Worm (Caenorhabditis elegans) whole organism, L3 larva: ENCODE measurements around the gene F21C10.18.

Experiments used
- R02D3.7 ChIP-seq: fragments of 150-350 bp; optimal IDR thresholded peaks from 2 replicates; lab custom pipeline; 2014; ENCODE audit warnings: missing biosample characterization, missing genetic modification characterization
- ZK546.5 ChIP-seq: sonication (generic microtip); optimal IDR thresholded peaks from 2 replicates; lab custom pipeline; 2017; ENCODE audit warnings: missing biosample characterization, missing genetic modification characterization
- ceh-16 ChIP-seq: sonication (generic microtip); optimal IDR thresholded peaks from 2 replicates; lab custom pipeline; 2017; ENCODE audit warnings: missing biosample characterization, missing genetic modification characterization
- ceh-28 ChIP-seq: fragments of 150-350 bp; optimal IDR thresholded peaks from 2 replicates; lab custom pipeline; 2014; ENCODE audit warnings: missing biosample characterization, missing genetic modification reagents, missing genetic modification characterization
- ceh-9 ChIP-seq: sonication (generic microtip); optimal IDR thresholded peaks from 2 replicates; lab custom pipeline; 2018; ENCODE audit warnings: missing biosample characterization, missing genetic modification characterization
- daf-12 ChIP-seq: fragments of 150-350 bp; optimal IDR thresholded peaks from 2 replicates; lab custom pipeline; 2014; ENCODE audit warnings: missing biosample characterization, missing genetic modification reagents, missing genetic modification characterization
- egl-27 ChIP-seq: sonication (generic microtip); optimal IDR thresholded peaks from 4 replicates; lab custom pipeline; 2017; ENCODE audit warnings: missing biosample characterization, missing genetic modification reagents, missing genetic modification characterization
- egl-5 ChIP-seq: fragments of 150-350 bp; optimal IDR thresholded peaks from 2 replicates; lab custom pipeline; 2017; ENCODE audit warnings: missing biosample characterization, missing genetic modification reagents, missing genetic modification characterization, inconsistent platforms
- elt-1 ChIP-seq: fragments of 150-350 bp; optimal IDR thresholded peaks from 2 replicates; lab custom pipeline; 2014; ENCODE audit warnings: missing biosample characterization, missing genetic modification characterization
- elt-2 ChIP-seq: sonication (generic microtip); optimal IDR thresholded peaks from 2 replicates; lab custom pipeline; 2016; ENCODE audit warnings: missing genetic modification reagents, mild to moderate bottlenecking, missing genetic modification characterization, missing compliant biosample characterization
- elt-3 ChIP-seq, 3 experiments: fragments of 150-350 bp in 1 of 3; sonication (generic microtip) in 2 of 3; optimal IDR thresholded peaks; 2 replicates in 2 of 3; 4 replicates in 1 of 3; lab custom pipeline; 2014 to 2017; ENCODE audit warnings: missing biosample characterization in 3 of 3, missing genetic modification characterization in 3 of 3
- eor-1 ChIP-seq, 2 experiments: fragments of 150-350 bp; optimal IDR thresholded peaks; 2 replicates each; lab custom pipeline; 2014 to 2018; ENCODE audit warnings: missing biosample characterization in 2 of 2, missing genetic modification characterization in 2 of 2
- fkh-2 ChIP-seq: fragments of 150-350 bp; optimal IDR thresholded peaks from 2 replicates; lab custom pipeline; 2014; ENCODE audit warnings: missing biosample characterization, missing genetic modification reagents, missing genetic modification characterization
- fos-1 ChIP-seq: fragments of 150-350 bp; optimal IDR thresholded peaks from 2 replicates; lab custom pipeline; 2014; ENCODE audit warnings: missing biosample characterization, missing genetic modification characterization
- hmg-11 ChIP-seq: sonication (generic microtip); optimal IDR thresholded peaks from 2 replicates; lab custom pipeline; 2016; ENCODE audit warnings: missing genetic modification characterization, missing compliant biosample characterization
- jun-1 ChIP-seq: fragments of 150-350 bp; optimal IDR thresholded peaks from 2 replicates; lab custom pipeline; 2014; ENCODE audit warnings: missing biosample characterization, missing genetic modification reagents, missing genetic modification characterization
- lin-15B ChIP-seq: fragments of 150-350 bp; optimal IDR thresholded peaks from 2 replicates; lab custom pipeline; 2014; ENCODE audit warnings: missing biosample characterization, missing genetic modification characterization
- lin-39 ChIP-seq: fragments of 150-350 bp; optimal IDR thresholded peaks from 2 replicates; lab custom pipeline; 2018; ENCODE audit warnings: missing biosample characterization, missing genetic modification reagents, missing genetic modification characterization
- mdl-1 ChIP-seq: fragments of 150-350 bp; optimal IDR thresholded peaks from 2 replicates; lab custom pipeline; 2014; ENCODE audit warnings: missing biosample characterization, missing genetic modification characterization
- mml-1 ChIP-seq: fragments of 150-350 bp; sonication (generic microtip); optimal IDR thresholded peaks from 3 replicates; lab custom pipeline; 2014; ENCODE audit warnings: missing biosample characterization, missing genetic modification characterization
- nfya-1 ChIP-seq: sonication (generic microtip); optimal IDR thresholded peaks from 2 replicates; lab custom pipeline; 2017; ENCODE audit warnings: missing genetic modification characterization, mild to moderate bottlenecking, missing compliant biosample characterization, antibody characterized with exemption, moderate library complexity; ENCODE audit not compliant: insufficient read depth
- nhr-11 ChIP-seq: fragments of 150-350 bp; optimal IDR thresholded peaks from 2 replicates; lab custom pipeline; 2014; ENCODE audit warnings: missing biosample characterization, missing genetic modification characterization
- nhr-12 ChIP-seq: fragments of 150-350 bp; optimal IDR thresholded peaks from 2 replicates; lab custom pipeline; 2014; ENCODE audit warnings: missing biosample characterization, missing genetic modification characterization
- nhr-23 ChIP-seq: fragments of 150-350 bp; optimal IDR thresholded peaks from 2 replicates; lab custom pipeline; 2014; ENCODE audit warnings: missing biosample characterization, missing genetic modification reagents, missing genetic modification characterization
- nhr-237 ChIP-seq: fragments of 150-350 bp; optimal IDR thresholded peaks from 2 replicates; lab custom pipeline; 2014; ENCODE audit warnings: missing biosample characterization, missing genetic modification characterization
- nhr-25 ChIP-seq: sonication (generic microtip); optimal IDR thresholded peaks from 2 replicates; lab custom pipeline; 2017; ENCODE audit warnings: missing biosample characterization, missing genetic modification characterization
- nhr-28 ChIP-seq: fragments of 150-350 bp; optimal IDR thresholded peaks from 2 replicates; lab custom pipeline; 2014; ENCODE audit warnings: missing biosample characterization, missing genetic modification characterization
- nhr-43 ChIP-seq: sonication (generic microtip); optimal IDR thresholded peaks from 2 replicates; lab custom pipeline; 2016; ENCODE audit warnings: mild to moderate bottlenecking, missing genetic modification characterization, missing compliant biosample characterization; ENCODE audit not compliant: poor library complexity, severe bottlenecking
- nhr-76 ChIP-seq: fragments of 150-350 bp; sonication (generic microtip); optimal IDR thresholded peaks from 5 replicates; lab custom pipeline; 2014; ENCODE audit warnings: missing biosample characterization, missing genetic modification characterization
- nhr-77 ChIP-seq: fragments of 150-350 bp; optimal IDR thresholded peaks from 2 replicates; lab custom pipeline; 2014; ENCODE audit warnings: missing biosample characterization, missing genetic modification characterization
- pha-4 ChIP-seq: fragments of 150-350 bp; optimal IDR thresholded peaks from 2 replicates; lab custom pipeline; 2014; ENCODE audit warnings: missing biosample characterization, missing genetic modification reagents, missing genetic modification characterization
- pqm-1 ChIP-seq: fragments of 150-350 bp; optimal IDR thresholded peaks from 2 replicates; lab custom pipeline; 2017; ENCODE audit warnings: missing biosample characterization, missing genetic modification characterization, inconsistent platforms
- sea-2 ChIP-seq: fragments of 150-350 bp; sonication (generic microtip); optimal IDR thresholded peaks from 4 replicates; lab custom pipeline; 2014; ENCODE audit warnings: missing biosample characterization, missing genetic modification reagents, missing genetic modification characterization
- skn-1 ChIP-seq: fragments of 150-350 bp; optimal IDR thresholded peaks from 2 replicates; lab custom pipeline; 2014; ENCODE audit warnings: missing biosample characterization, missing genetic modification characterization
- snpc-4 ChIP-seq: fragments of 150-350 bp; optimal IDR thresholded peaks from 2 replicates; lab custom pipeline; 2014; ENCODE audit warnings: missing biosample characterization, missing genetic modification characterization
- tbx-2 ChIP-seq: sonication (generic microtip); optimal IDR thresholded peaks from 2 replicates; lab custom pipeline; 2016; ENCODE audit warnings: mild to moderate bottlenecking, missing genetic modification characterization, missing compliant biosample characterization
- unc-39 ChIP-seq: sonication (generic microtip); optimal IDR thresholded peaks from 4 replicates; lab custom pipeline; 2017; ENCODE audit warnings: missing biosample characterization, missing genetic modification characterization
- unc-62 ChIP-seq: fragments of 150-350 bp; sonication (generic microtip); optimal IDR thresholded peaks from 4 replicates; lab custom pipeline; 2014; ENCODE audit warnings: missing biosample characterization, missing genetic modification reagents, missing genetic modification characterization
- zag-1 ChIP-seq: fragments of 150-350 bp; optimal IDR thresholded peaks from 2 replicates; lab custom pipeline; 2014; ENCODE audit warnings: missing biosample characterization, missing genetic modification characterization
- ztf-11 ChIP-seq: fragments of 150-350 bp; optimal IDR thresholded peaks from 2 replicates; lab custom pipeline; 2014; ENCODE audit warnings: missing biosample characterization, missing genetic modification characterization
- ztf-4 ChIP-seq: fragments of 150-350 bp; optimal IDR thresholded peaks from 2 replicates; lab custom pipeline; 2014; ENCODE audit warnings: missing biosample characterization, missing genetic modification characterization

F21C10.18 gene

DNA sequence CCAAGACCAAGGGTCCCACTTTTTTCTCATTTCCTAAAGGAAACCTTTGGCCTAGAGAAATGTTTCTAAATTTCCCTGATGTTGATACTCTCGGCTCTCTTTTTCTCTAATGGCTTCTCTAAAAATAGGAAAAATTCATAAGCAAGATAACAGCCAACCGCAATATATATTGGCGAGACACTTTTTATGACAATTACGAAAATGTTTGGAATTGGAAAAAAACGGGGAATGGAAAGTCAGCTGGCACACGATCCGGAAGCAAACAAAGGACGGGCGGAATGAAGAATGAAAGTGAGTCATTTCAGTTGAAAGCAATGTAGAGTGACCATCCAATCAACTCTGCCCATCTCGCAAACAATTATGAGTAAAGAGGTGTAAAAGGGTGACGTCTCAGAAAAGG lies 26.9 kb upstream of the F21C10.18 start:
- TF ChIP-seq daf-12 (no peak), pqm-1 (tag; lab: Kevin White, UChicago) (peak; percentile 80), nfya-1 (tag; lab: Kevin White, UChicago) (peak; percentile 38), nhr-11 (tag; lab: Kevin White, UChicago) (no peak), nhr-28 (tag; lab: Kevin White, UChicago) (no peak), ceh-28 (tag; lab: Kevin White, UChicago) (no peak), jun-1 (peak; percentile 2), elt-2 (tag; lab: Kevin White, UChicago) (peak; percentile 67), lin-39 (tag; lab: Kevin White, UChicago) (no peak), egl-27 (tag; lab: Kevin White, UChicago) (no peak), fos-1 (tag; lab: Kevin White, UChicago) (no peak), pha-4 (peak; percentile 75), unc-62 (GFP tag; lab: Kevin White, UChicago) (no peak), ceh-9 (tag; lab: Kevin White, UChicago) (no peak), snpc-4 (no peak), nhr-237 (tag; lab: Kevin White, UChicago) (no peak)

DNA sequence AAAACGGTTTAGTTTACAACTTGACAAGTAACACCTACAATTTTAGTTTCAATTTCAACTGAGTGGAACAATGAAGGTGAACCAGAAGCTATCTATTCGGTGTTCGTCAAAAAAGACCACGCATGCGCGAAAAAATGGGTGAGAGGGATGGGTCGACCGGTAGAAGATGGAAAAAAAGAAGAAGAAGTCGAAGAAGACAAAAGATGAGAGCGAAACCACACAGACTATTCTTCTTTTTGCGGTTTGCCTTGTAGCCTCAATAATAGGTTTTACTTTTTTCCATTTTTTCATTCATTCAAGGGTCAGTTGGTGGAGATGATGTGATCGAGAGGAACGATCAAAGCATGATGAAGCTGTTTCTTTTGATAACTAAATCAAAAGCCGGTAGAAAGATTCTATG lies 26.0 kb upstream of the F21C10.18 start:
- TF ChIP-seq nhr-25 (peak; percentile 32), nhr-23 (tag; lab: Kevin White, UChicago) (peak; percentile 3), nfya-1 (tag; lab: Kevin White, UChicago) (no peak)

DNA sequence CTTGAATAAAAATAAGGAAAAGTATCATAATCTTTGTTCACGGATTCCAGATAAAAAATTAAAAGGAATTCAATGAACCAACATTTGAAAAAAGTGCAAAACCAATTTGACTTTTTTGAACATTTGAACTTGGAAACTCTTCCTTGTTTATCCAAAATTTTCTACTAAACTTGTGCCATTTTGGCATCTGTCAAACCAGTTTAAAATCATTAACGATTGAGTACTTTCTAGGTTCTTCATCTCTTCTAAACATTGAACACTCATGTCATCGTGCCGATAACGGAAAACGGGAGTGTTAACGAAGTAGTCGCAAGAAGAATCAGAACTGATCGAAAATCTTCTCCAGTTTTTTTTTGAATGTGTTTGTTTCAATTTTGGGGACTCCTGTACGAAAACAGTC lies 24.1 kb upstream of the F21C10.18 start:
- TF ChIP-seq nhr-43 (tag; lab: Kevin White, UChicago) (peak; percentile 11), ztf-4 (tag; lab: Kevin White, UChicago) (no peak), nhr-25 (peak; percentile 12), unc-39 (tag; lab: Kevin White, UChicago) (no peak), nhr-23 (tag; lab: Kevin White, UChicago) (peak; percentile 37), nhr-12 (tag; lab: Kevin White, UChicago) (no peak)

DNA sequence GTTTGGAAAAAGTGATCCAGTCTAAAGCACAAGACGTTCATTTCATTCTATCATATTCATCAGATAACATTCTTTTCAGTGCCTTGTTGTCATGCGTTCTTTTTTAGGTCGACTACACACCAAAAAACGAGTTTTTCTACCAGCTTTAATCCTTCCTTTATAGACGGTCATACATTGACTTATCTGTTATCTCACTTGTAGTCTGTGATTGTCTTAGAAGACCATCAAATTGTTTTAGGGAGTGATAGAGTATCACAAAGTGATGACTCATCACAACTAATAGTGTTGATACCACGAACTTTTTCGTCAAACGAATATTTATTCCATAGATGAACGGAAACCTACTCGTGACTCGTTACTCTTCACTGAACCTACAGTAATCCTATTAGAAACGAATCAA lies 22.5 kb upstream of the F21C10.18 start:
- TF ChIP-seq tbx-2 (tag; lab: Kevin White, UChicago) (peak; percentile 22), nhr-76 (tag; lab: Kevin White, UChicago) (no peak), unc-62 (GFP tag; lab: Kevin White, UChicago) (no peak), pqm-1 (tag; lab: Kevin White, UChicago) (peak; percentile 15), nhr-43 (tag; lab: Kevin White, UChicago) (peak; percentile 88), ztf-4 (tag; lab: Kevin White, UChicago) (no peak), elt-1 (tag; lab: Kevin White, UChicago) (no peak), unc-39 (tag; lab: Kevin White, UChicago) (no peak), fkh-2 (no peak), elt-3 (tag; optimal IDR thresholded peaks at IDR 0.05; lab: Kevin White, UChicago) (peak in 1 of 3 experiments; percentile 84), jun-1 (peak; percentile 43), lin-39 (tag; lab: Kevin White, UChicago) (no peak), nfya-1 (tag; lab: Kevin White, UChicago) (no peak), zag-1 (tag; lab: Kevin White, UChicago) (no peak), hmg-11 (tag; lab: Kevin White, UChicago) (no peak), nhr-25 (peak; percentile 73), nhr-237 (tag; lab: Kevin White, UChicago) (no peak), elt-2 (tag; lab: Kevin White, UChicago) (peak; percentile 34), ceh-28 (tag; lab: Kevin White, UChicago) (peak; percentile 58), nhr-23 (tag; lab: Kevin White, UChicago) (peak; percentile 89), ceh-16 (tag; lab: Kevin White, UChicago) (no peak), lin-15B (tag; lab: Kevin White, UChicago) (no peak), egl-5 (tag; lab: Kevin White, UChicago) (no peak), nhr-12 (tag; lab: Kevin White, UChicago) (no peak), nhr-28 (tag; lab: Kevin White, UChicago) (no peak)

DNA sequence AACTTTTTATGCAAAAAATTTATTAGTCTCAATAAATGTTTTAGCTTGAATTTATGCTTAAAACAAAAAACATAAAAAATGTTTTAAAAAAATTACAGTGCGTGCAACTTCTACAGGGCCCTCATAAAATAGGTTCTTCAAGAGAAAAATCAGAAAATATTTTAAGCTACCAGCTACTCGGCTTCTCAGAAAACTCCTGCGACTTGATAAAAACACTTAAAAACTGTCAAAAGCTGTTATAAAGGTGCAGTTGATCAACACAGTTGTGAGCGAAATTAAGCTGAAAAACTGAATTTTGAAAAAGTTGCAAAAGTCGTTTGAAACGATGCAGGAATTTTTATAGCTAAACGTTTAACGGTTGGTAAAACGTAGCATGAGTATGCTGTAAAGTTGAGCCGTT lies 19.6 kb upstream of the F21C10.18 start:
- TF ChIP-seq ZK546.5 (tag; lab: Kevin White, UChicago) (no peak), nhr-77 (tag; lab: Kevin White, UChicago) (no peak), nfya-1 (tag; lab: Kevin White, UChicago) (peak; percentile 48), skn-1 (tag; lab: Kevin White, UChicago) (no peak), daf-12 (no peak), unc-62 (GFP tag; lab: Kevin White, UChicago) (no peak), egl-5 (tag; lab: Kevin White, UChicago) (no peak), mml-1 (tag; lab: Kevin White, UChicago) (no peak), ztf-11 (tag; lab: Kevin White, UChicago) (no peak), mdl-1 (tag; lab: Kevin White, UChicago) (no peak), elt-3 (tag; optimal IDR thresholded peaks at IDR 0.05; lab: Kevin White, UChicago) (no peak), nhr-43 (tag; lab: Kevin White, UChicago) (no peak), R02D3.7 (tag; lab: Kevin White, UChicago) (no peak), sea-2 (GFP tag; lab: Kevin White, UChicago) (no peak), egl-27 (tag; lab: Kevin White, UChicago) (no peak), ceh-9 (tag; lab: Kevin White, UChicago) (no peak), elt-2 (tag; lab: Kevin White, UChicago) (no peak), snpc-4 (peak; percentile 10), jun-1 (no peak), fkh-2 (no peak), eor-1 (tag; optimal IDR thresholded peaks at IDR 0.05; lab: Kevin White, UChicago) (no peak), zag-1 (tag; lab: Kevin White, UChicago) (no peak)
